Fruit fly (Drosophila melanogaster) whole organism, embryonic: Measurements from ENCODE around the gene msd1.

ENCODE experiments used
- Ada2b ChIP-seq: fragments of 200-800 bp; sonication (Bioruptor generic); IDR thresholded peaks from 2 replicates; pipeline ENCODE4 v1.3.6; 2022; ENCODE audit warnings: missing biosample characterization, missing genetic modification characterization
- BEAF-32 ChIP-seq: fragments of 200-800 bp; sonication (Bioruptor generic); optimal IDR thresholded peaks from 3 replicates; lab custom pipeline; 2017; ENCODE audit warnings: missing biosample characterization, missing genetic modification characterization, mild to moderate bottlenecking, moderate library complexity, missing genetic modification reagents
- CG10267 ChIP-seq: fragments of 200-800 bp; sonication (Bioruptor generic); optimal IDR thresholded peaks from 2 replicates; lab custom pipeline; 2018; ENCODE audit warnings: missing biosample characterization, mild to moderate bottlenecking, missing genetic modification characterization, moderate library complexity
- CG11247 ChIP-seq: fragments of 200-800 bp; sonication (Bioruptor generic); IDR thresholded peaks from 2 replicates; pipeline ENCODE4 v1.3.6; 2022; ENCODE audit warnings: missing biosample characterization, missing genetic modification characterization
- CG12299 ChIP-seq: fragments of 200-800 bp; sonication (Bioruptor generic); optimal IDR thresholded peaks from 2 replicates; lab custom pipeline; 2018; ENCODE audit warnings: missing biosample characterization, mild to moderate bottlenecking, missing genetic modification characterization
- CG13296 ChIP-seq: fragments of 200-800 bp; sonication (Bioruptor generic); optimal IDR thresholded peaks from 3 replicates; lab custom pipeline; 2018; ENCODE audit warnings: missing biosample characterization, mild to moderate bottlenecking, missing genetic modification characterization
- CG13775 ChIP-seq: fragments of 200-800 bp; sonication (Bioruptor generic); optimal IDR thresholded peaks from 3 replicates; lab custom pipeline; 2017; ENCODE audit warnings: missing biosample characterization, mild to moderate bottlenecking, missing genetic modification characterization
- CG14667 ChIP-seq: fragments of 200-800 bp; sonication (Bioruptor generic); IDR thresholded peaks from 2 replicates; pipeline ENCODE4 v1.3.6; 2022; ENCODE audit warnings: missing biosample characterization, missing genetic modification characterization
- CG14965 ChIP-seq: fragments of 200-800 bp; sonication (Bioruptor generic); optimal IDR thresholded peaks from 2 replicates; lab custom pipeline; 2016; ENCODE audit warnings: missing biosample characterization, missing genetic modification characterization, borderline replicate concordance
- CG15514 ChIP-seq: fragments of 200-800 bp; sonication (Bioruptor generic); optimal IDR thresholded peaks from 3 replicates; lab custom pipeline; 2017; ENCODE audit warnings: missing biosample characterization, missing genetic modification characterization, mild to moderate bottlenecking, moderate library complexity, missing genetic modification reagents
- CG16815 ChIP-seq: fragments of 200-800 bp; sonication (Bioruptor generic); optimal IDR thresholded peaks from 3 replicates; lab custom pipeline; 2017; ENCODE audit warnings: missing biosample characterization, mild to moderate bottlenecking, missing genetic modification characterization
- CG17829 ChIP-seq: fragments of 200-800 bp; optimal IDR thresholded peaks from 2 replicates; lab custom pipeline; 2019; ENCODE audit warnings: missing biosample characterization, mild to moderate bottlenecking, missing genetic modification characterization, moderate library complexity
- CG2120 ChIP-seq: fragments of 200-800 bp; sonication (Bioruptor generic); optimal IDR thresholded peaks from 3 replicates; lab custom pipeline; 2016; ENCODE audit warnings: missing biosample characterization, missing genetic modification characterization
- CG30431 ChIP-seq: fragments of 200-800 bp; sonication (Bioruptor generic); optimal IDR thresholded peaks from 2 replicates; lab custom pipeline; 2017; ENCODE audit warnings: missing biosample characterization, missing genetic modification characterization
- CG33557 ChIP-seq: fragments of 200-800 bp; sonication (Bioruptor generic); optimal IDR thresholded peaks from 2 replicates; lab custom pipeline; 2019; ENCODE audit warnings: missing biosample characterization, mild to moderate bottlenecking, missing genetic modification characterization, moderate library complexity
- CG43689 ChIP-seq: fragments of 200-800 bp; sonication (Bioruptor generic); IDR thresholded peaks from 2 replicates; pipeline ENCODE4 v1.3.6; 2022; ENCODE audit warnings: missing biosample characterization, missing genetic modification characterization
- CG4707 ChIP-seq: fragments of 200-800 bp; sonication (Bioruptor generic); optimal IDR thresholded peaks from 2 replicates; lab custom pipeline; 2018; ENCODE audit warnings: missing biosample characterization, mild to moderate bottlenecking, missing genetic modification characterization, moderate library complexity
- CG6175 ChIP-seq: fragments of 200-800 bp; sonication (Bioruptor generic); IDR thresholded peaks from 3 replicates; pipeline ENCODE4 v1.3.6; 2022; ENCODE audit warnings: missing biosample characterization, missing genetic modification characterization
- CG6791 ChIP-seq: fragments of 200-800 bp; sonication (Bioruptor generic); IDR thresholded peaks from 3 replicates; pipeline ENCODE4 v1.3.6; 2022; ENCODE audit warnings: missing biosample characterization, missing genetic modification characterization; ENCODE audit not compliant: partially characterized antibody
- Dp ChIP-seq: fragments of 200-800 bp; sonication (Bioruptor generic); optimal IDR thresholded peaks from 2 replicates; lab custom pipeline; 2018; ENCODE audit warnings: missing biosample characterization, mild to moderate bottlenecking, missing genetic modification characterization, moderate library complexity
- ERR ChIP-seq: fragments of 200-800 bp; sonication (Bioruptor generic); optimal IDR thresholded peaks from 2 replicates; lab custom pipeline; 2016; ENCODE audit warnings: missing biosample characterization, missing genetic modification characterization
- Lim3 ChIP-seq: fragments of 200-800 bp; sonication (Bioruptor generic); IDR thresholded peaks from 2 replicates; pipeline ENCODE4 v1.3.6; 2022; ENCODE audit warnings: missing biosample characterization, missing genetic modification characterization
- Scr ChIP-seq: fragments of 200-800 bp; sonication (Bioruptor generic); IDR thresholded peaks from 2 replicates; pipeline ENCODE4 v1.3.6; 2022; ENCODE audit warnings: missing biosample characterization, missing genetic modification characterization; ENCODE audit not compliant: partially characterized antibody
- Six4 ChIP-seq: fragments of 200-800 bp; sonication (Bioruptor generic); optimal IDR thresholded peaks from 2 replicates; lab custom pipeline; 2016; ENCODE audit warnings: missing biosample characterization, missing genetic modification characterization
- Ssrp ChIP-seq: fragments of 200-800 bp; sonication (Bioruptor generic); optimal IDR thresholded peaks from 2 replicates; lab custom pipeline; 2018; ENCODE audit warnings: missing biosample characterization, mild to moderate bottlenecking, missing genetic modification characterization, moderate library complexity
- abd-A ChIP-seq: fragments of 200-800 bp; sonication (Bioruptor generic); optimal IDR thresholded peaks from 3 replicates; lab custom pipeline; 2019; ENCODE audit warnings: missing biosample characterization, mild to moderate bottlenecking, missing genetic modification characterization, moderate library complexity
- bbx ChIP-seq: fragments of 200-800 bp; sonication (Bioruptor generic); IDR thresholded peaks from 2 replicates; pipeline ENCODE4 v1.3.6; 2022; ENCODE audit warnings: missing biosample characterization, missing genetic modification characterization; ENCODE audit not compliant: partially characterized antibody
- cato ChIP-seq: fragments of 200-800 bp; sonication (Bioruptor generic); optimal IDR thresholded peaks from 2 replicates; lab custom pipeline; 2016; ENCODE audit warnings: missing biosample characterization, missing genetic modification characterization, borderline replicate concordance
- caup ChIP-seq: fragments of 200-800 bp; sonication (Bioruptor generic); optimal IDR thresholded peaks from 3 replicates; lab custom pipeline; 2017; ENCODE audit warnings: missing biosample characterization, mild to moderate bottlenecking, missing genetic modification characterization, moderate library complexity; ENCODE audit not compliant: severe bottlenecking
- chm ChIP-seq: fragments of 200-800 bp; sonication (Bioruptor generic); IDR thresholded peaks from 2 replicates; pipeline ENCODE4 v1.3.6; 2022; ENCODE audit warnings: missing biosample characterization, missing genetic modification characterization
- cwo ChIP-seq: fragments of 200-800 bp; sonication (Bioruptor generic); optimal IDR thresholded peaks from 3 replicates; lab custom pipeline; 2017; ENCODE audit warnings: missing biosample characterization, missing genetic modification characterization, mild to moderate bottlenecking, moderate library complexity, missing genetic modification reagents
- dati ChIP-seq: fragments of 200-800 bp; sonication (Bioruptor generic); IDR thresholded peaks from 2 replicates; pipeline ENCODE4 v1.3.6; 2022; ENCODE audit warnings: missing biosample characterization, missing genetic modification characterization
- dm ChIP-seq: fragments of 200-800 bp; sonication (Bioruptor generic); optimal IDR thresholded peaks from 3 replicates; lab custom pipeline; 2016; ENCODE audit warnings: missing biosample characterization, missing genetic modification characterization
- dysf ChIP-seq: fragments of 200-800 bp; sonication (Bioruptor generic); IDR thresholded peaks from 3 replicates; pipeline ENCODE4 v1.3.6; 2022; ENCODE audit warnings: missing biosample characterization, missing genetic modification characterization
- emc ChIP-seq: fragments of 200-800 bp; sonication (Bioruptor generic); optimal IDR thresholded peaks from 2 replicates; lab custom pipeline; 2016; ENCODE audit warnings: missing biosample characterization, missing genetic modification characterization
- exex ChIP-seq: fragments of 200-800 bp; sonication (Bioruptor generic); optimal IDR thresholded peaks from 4 replicates; lab custom pipeline; 2018; ENCODE audit warnings: missing biosample characterization, mild to moderate bottlenecking, missing genetic modification characterization, moderate library complexity
- gsb ChIP-seq: fragments of 200-800 bp; sonication (Bioruptor generic); IDR thresholded peaks from 2 replicates; pipeline ENCODE4 v1.3.6; 2022; ENCODE audit warnings: missing biosample characterization, missing genetic modification characterization
- gt ChIP-seq: fragments of 200-800 bp; sonication (Bioruptor generic); IDR thresholded peaks from 2 replicates; pipeline ENCODE4 v1.3.6; 2022; ENCODE audit warnings: missing biosample characterization, missing genetic modification characterization
- her ChIP-seq: fragments of 200-800 bp; sonication (Bioruptor generic); optimal IDR thresholded peaks from 2 replicates; lab custom pipeline; 2016; ENCODE audit warnings: missing biosample characterization, missing genetic modification characterization
- jing ChIP-seq: fragments of 200-800 bp; sonication (Bioruptor generic); optimal IDR thresholded peaks from 2 replicates; lab custom pipeline; 2018; ENCODE audit warnings: missing biosample characterization, mild to moderate bottlenecking, missing genetic modification characterization
- lmd ChIP-seq: fragments of 200-800 bp; sonication (Bioruptor generic); IDR thresholded peaks from 2 replicates; pipeline ENCODE4 v1.3.6; 2022; ENCODE audit warnings: missing biosample characterization, missing genetic modification characterization
- nmo ChIP-seq: fragments of 200-800 bp; sonication (Bioruptor generic); optimal IDR thresholded peaks from 2 replicates; lab custom pipeline; 2018; ENCODE audit warnings: missing biosample characterization, mild to moderate bottlenecking, missing genetic modification characterization, moderate library complexity
- psq ChIP-seq: fragments of 200-800 bp; sonication (Bioruptor generic); optimal IDR thresholded peaks from 2 replicates; lab custom pipeline; 2017; ENCODE audit warnings: missing biosample characterization, missing genetic modification characterization
- rib ChIP-seq: fragments of 200-800 bp; sonication (Bioruptor generic); IDR thresholded peaks from 2 replicates; pipeline ENCODE4 v1.3.6; 2022; ENCODE audit warnings: missing biosample characterization, missing genetic modification characterization
- schlank ChIP-seq: fragments of 200-800 bp; sonication (Bioruptor generic); optimal IDR thresholded peaks from 2 replicates; lab custom pipeline; 2018; ENCODE audit warnings: missing biosample characterization, mild to moderate bottlenecking, missing genetic modification characterization
- trh ChIP-seq: fragments of 200-800 bp; sonication (Bioruptor generic); optimal IDR thresholded peaks from 2 replicates; lab custom pipeline; 2016; ENCODE audit warnings: missing biosample characterization, missing genetic modification characterization
- tup ChIP-seq: fragments of 200-800 bp; sonication (Bioruptor generic); optimal IDR thresholded peaks from 2 replicates; lab custom pipeline; 2016; ENCODE audit warnings: missing biosample characterization, mild to moderate bottlenecking, missing genetic modification characterization, moderate library complexity
- twi ChIP-seq: fragments of 200-800 bp; optimal IDR thresholded peaks from 2 replicates; lab custom pipeline; 2019; ENCODE audit warnings: missing biosample characterization, mild to moderate bottlenecking, missing genetic modification characterization, moderate library complexity
- wor ChIP-seq: fragments of 200-800 bp; sonication (Bioruptor generic); IDR thresholded peaks from 2 replicates; pipeline ENCODE4 v1.3.6; 2022; ENCODE audit warnings: missing biosample characterization, missing genetic modification characterization
- zfh2 ChIP-seq: fragments of 200-800 bp; sonication (Bioruptor generic); optimal IDR thresholded peaks from 2 replicates; lab custom pipeline; 2016; ENCODE audit warnings: missing biosample characterization, missing genetic modification characterization

Gene msd1

DNA sequence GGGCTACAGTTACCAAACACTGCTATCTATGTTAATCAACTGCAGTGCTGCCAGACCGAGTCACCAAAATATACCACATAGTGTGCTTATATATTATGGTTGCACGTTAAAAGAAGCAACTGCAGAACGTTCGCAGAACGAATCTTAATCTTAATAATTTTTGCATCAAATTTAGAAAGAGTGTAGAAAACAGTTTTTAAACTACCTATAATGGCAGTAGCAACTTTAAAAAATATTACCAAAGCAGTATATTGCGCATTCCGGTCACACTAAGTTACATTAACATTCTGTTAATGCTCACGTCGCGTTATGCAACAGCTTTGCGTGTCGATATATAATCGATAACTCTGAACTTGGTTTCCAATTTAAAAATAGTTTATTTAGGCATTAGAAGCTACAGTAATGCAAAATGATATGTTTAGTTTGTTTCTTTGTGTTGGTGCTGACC is 10.6 kb downstream of the msd1 start, which contains the start of gene indra (continued):
- TF ChIP-seq her (GFP tag; lab: Kevin White, UChicago) (peak; percentile 8), CG14667 (GFP tag; lab: Robert Waterston, UW) (no peak), CG2120 (GFP tag; lab: Kevin White, UChicago) (peak; percentile 83), CG43689 (GFP tag; lab: Robert Waterston, UW) (no peak), CG17829 (peak; percentile 46), schlank (tag; lab: Kevin White, UChicago) (no peak), cato (GFP tag; lab: Kevin White, UChicago) (peak; percentile 64), CG16815 (peak; percentile 9), wor (GFP tag; lab: Robert Waterston, UW) (no peak), CG6791 (peak; percentile 62), BEAF-32 (GFP tag; lab: Kevin White, UChicago) (peak; percentile 75), ERR (peak; percentile 62), CG15514 (GFP tag; lab: Kevin White, UChicago) (peak; percentile 71), zfh2 (GFP tag; lab: Kevin White, UChicago) (peak; percentile 74), CG6175 (GFP tag; lab: Robert Waterston, UW) (no peak), exex (tag; lab: Kevin White, UChicago) (no peak), Ssrp (tag; lab: Kevin White, UChicago) (peak; percentile 53), caup (peak; percentile 24), Ada2b (GFP tag; lab: Robert Waterston, UW) (0 out of 2 replicates have a peak, but pooled peaks have one; percentile 40), CG33557 (peak; percentile 45), CG12299 (tag; lab: Kevin White, UChicago) (no peak), bbx (GFP tag; lab: Robert Waterston, UW) (peak; percentile 76), CG13775 (peak; percentile 67), CG14965 (GFP tag; lab: Kevin White, UChicago) (no peak), dysf (peak; percentile 39; the same call in 1 of the 3 replicates), trh (GFP tag; lab: Kevin White, UChicago) (no peak), abd-A (tag; lab: Kevin White, UChicago) (no peak), nmo (GFP tag; lab: Kevin White, UChicago) (peak; percentile 74), psq (GFP tag; lab: Kevin White, UChicago) (no peak), lmd (GFP tag; lab: Robert Waterston, UW) (peak; percentile 37; the same call in 1 of the 2 replicates), Six4 (peak; percentile 23), rib (GFP tag; lab: Robert Waterston, UW) (no peak), CG10267 (peak; percentile 77), CG4707 (no peak), chm (GFP tag; lab: Robert Waterston, UW) (0 out of 2 replicates have a peak, but pooled peaks have one; percentile 29), Dp (peak; percentile 76), CG13296 (GFP tag; lab: Kevin White, UChicago) (no peak), tup (GFP tag; lab: Kevin White, UChicago) (no peak), twi (tag; lab: Kevin White, UChicago) (peak; percentile 47), CG30431 (GFP tag; lab: Kevin White, UChicago) (no peak), dati (no peak), emc (no peak), cwo (GFP tag; lab: Kevin White, UChicago) (no peak), dm (GFP tag; lab: Kevin White, UChicago) (peak; percentile 93), Lim3 (GFP tag; lab: Robert Waterston, UW) (no peak), gsb (no peak), gt (GFP tag; lab: Robert Waterston, UW) (no peak), CG11247 (peak; percentile 31; the same call in 1 of the 2 replicates), Scr (peak; percentile 68), jing (no peak)
